Fruit fly (Drosophila melanogaster) S2 (cell line): ENCODE data around the gene CG18262.

Experiments used
- CG8478 ChIP-seq: fragments of >200 bp; optimal IDR thresholded peaks from 2 replicates; lab custom pipeline; 2018
- CTCF ChIP-seq, 2 experiments: fragments of >200 bp; optimal IDR thresholded peaks; 2 replicates each; lab custom pipeline; 2018

dm6 chrX:8116813-8117212 lies 35.9 kb upstream of the CG18262 start, which contains the start of gene CG1575:
- TF ChIP-seq CG8478 (no peak), CTCF (optimal IDR thresholded peaks at IDR 0.05; lab: Kevin White, UChicago) (no peak)
